Worm (Caenorhabditis elegans): ENCODE results near the gene F13B6.2.

F13B6.2 gene

DNA sequence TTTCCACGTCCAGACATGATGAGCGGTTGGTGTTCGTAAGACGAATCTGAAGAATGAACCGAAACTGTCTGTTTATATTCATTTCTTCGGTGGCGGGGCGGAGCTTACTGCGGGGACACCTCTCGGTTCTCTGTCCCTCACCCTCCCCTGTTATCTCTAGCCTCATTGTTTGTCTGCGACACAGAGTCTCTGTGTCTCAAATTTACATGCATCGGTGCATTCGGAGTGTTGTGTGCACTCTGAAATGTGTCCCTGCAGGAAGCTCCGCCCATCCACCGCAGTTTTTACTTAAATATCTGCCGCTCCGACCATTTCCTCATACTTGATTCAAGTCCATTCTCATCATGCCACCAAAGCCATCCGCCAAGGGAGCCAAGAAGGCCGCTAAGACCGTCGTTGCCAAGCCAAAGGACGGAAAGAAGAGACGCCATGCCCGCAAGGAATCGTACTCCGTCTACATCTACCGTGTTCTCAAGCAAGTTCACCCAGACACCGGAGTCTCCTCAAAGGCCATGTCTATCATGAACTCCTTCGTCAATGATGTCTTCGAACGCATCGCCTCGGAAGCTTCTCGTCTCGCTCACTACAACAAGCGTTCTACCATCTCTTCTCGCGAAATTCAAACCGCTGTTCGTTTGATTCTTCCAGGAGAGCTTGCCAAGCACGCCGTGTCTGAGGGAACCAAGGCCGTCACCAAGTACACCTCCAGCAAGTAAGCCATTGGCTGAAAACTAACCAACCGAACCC is 26.2 kb upstream of the F13B6.2 start, which contains the start of the genes his-61 and his-62:
TSS of gene his-61 (minus strand) at position 17 of the 747 bp plus-strand sequence.
TSS of gene his-62 (plus strand) at position 345 of the 747 bp plus-strand sequence.
- TF ChIP-seq nhr-25 (tag; optimal IDR thresholded peaks at IDR 0.05) (peak; percentile 85), snpc-4 (tag; optimal IDR thresholded peaks at IDR 0.05) (peak; percentile 82), pqm-1 (tag; optimal IDR thresholded peaks at IDR 0.05) (peak; percentile 52), elt-2 (tag; optimal IDR thresholded peaks at IDR 0.05) (peak; percentile 83), ztf-11 (tag; optimal IDR thresholded peaks at IDR 0.05) (no peak), unc-62 (GFP tag; optimal IDR thresholded peaks at IDR 0.05) (no peak), elt-3 (tag; optimal IDR thresholded peaks at IDR 0.05) (no peak), ztf-4 (tag; optimal IDR thresholded peaks at IDR 0.05) (no peak), nfya-1 (tag; optimal IDR thresholded peaks at IDR 0.05; ENCODE audit: insufficient read depth) (peak; percentile 49), ZK546.5 (tag; optimal IDR thresholded peaks at IDR 0.05) (no peak), ceh-16 (tag; optimal IDR thresholded peaks at IDR 0.05) (no peak), egl-27 (tag; optimal IDR thresholded peaks at IDR 0.05) (no peak), nhr-77 (tag; optimal IDR thresholded peaks at IDR 0.05) (no peak), nhr-67 (tag; optimal IDR thresholded peaks at IDR 0.05) (no peak), lin-39 (tag; optimal IDR thresholded peaks at IDR 0.05) (no peak), ama-1 (optimal IDR thresholded peaks at IDR 0.05) (no peak), elt-1 (tag; optimal IDR thresholded peaks at IDR 0.05) (peak; percentile 42), hmg-11 (tag; optimal IDR thresholded peaks at IDR 0.05) (no peak), mdl-1 (tag; optimal IDR thresholded peaks at IDR 0.05) (no peak), mml-1 (tag; optimal IDR thresholded peaks at IDR 0.05) (no peak), zag-1 (tag; optimal IDR thresholded peaks at IDR 0.05) (no peak), jun-1 (tag; optimal IDR thresholded peaks at IDR 0.05) (peak; percentile 43), nhr-43 (tag; optimal IDR thresholded peaks at IDR 0.05; ENCODE audit: poor library complexity, severe bottlenecking) (peak; percentile 18), ceh-28 (tag; optimal IDR thresholded peaks at IDR 0.05) (no peak), egl-5 (tag; optimal IDR thresholded peaks at IDR 0.05) (no peak), pha-4 (tag; optimal IDR thresholded peaks at IDR 0.05) (peak; percentile 73), lin-15B (tag; optimal IDR thresholded peaks at IDR 0.05) (peak; percentile 13), lsy-12 (tag; optimal IDR thresholded peaks at IDR 0.05) (peak; percentile 63), nhr-11 (tag; optimal IDR thresholded peaks at IDR 0.05) (no peak), ceh-82 (tag; optimal IDR thresholded peaks at IDR 0.05) (no peak)

DNA sequence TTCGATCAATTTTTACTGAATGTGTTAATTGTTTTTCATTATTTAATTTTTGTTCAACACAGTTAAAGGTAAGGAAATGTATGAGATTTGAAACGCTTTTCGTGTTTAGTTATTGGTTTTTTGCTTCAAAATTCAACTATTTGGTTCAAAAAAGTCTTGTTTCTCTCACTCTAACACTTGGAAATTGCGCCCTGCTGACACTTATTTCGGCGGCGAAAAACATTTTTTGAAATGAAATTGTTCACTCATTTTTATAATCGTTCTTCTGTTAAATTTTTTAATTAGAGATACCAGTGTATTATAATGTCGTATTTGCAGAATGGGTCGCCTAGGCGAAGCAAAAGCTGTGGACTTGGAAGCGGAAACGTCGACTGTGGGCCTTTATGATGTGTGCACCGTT is 18.0 kb upstream of the F13B6.2 start, which contains the start of gene rod-1:
TSS of gene rod-1 (plus strand) at position 319 of the 400 bp plus-strand sequence.
- TF ChIP-seq eor-1 (tag; optimal IDR thresholded peaks at IDR 0.05) (no peak), zag-1 (tag; optimal IDR thresholded peaks at IDR 0.05) (no peak), elt-2 (tag; optimal IDR thresholded peaks at IDR 0.05) (no peak), mml-1 (tag; optimal IDR thresholded peaks at IDR 0.05) (no peak), mdl-1 (tag; optimal IDR thresholded peaks at IDR 0.05) (no peak), nhr-25 (tag; optimal IDR thresholded peaks at IDR 0.05) (no peak), ztf-11 (tag; optimal IDR thresholded peaks at IDR 0.05) (no peak), ztf-4 (tag; optimal IDR thresholded peaks at IDR 0.05) (no peak), nhr-67 (tag; optimal IDR thresholded peaks at IDR 0.05) (no peak), lin-39 (tag; optimal IDR thresholded peaks at IDR 0.05) (no peak), daf-12 (tag; optimal IDR thresholded peaks at IDR 0.05) (no peak), pha-4 (tag; optimal IDR thresholded peaks at IDR 0.05) (no peak)

DNA sequence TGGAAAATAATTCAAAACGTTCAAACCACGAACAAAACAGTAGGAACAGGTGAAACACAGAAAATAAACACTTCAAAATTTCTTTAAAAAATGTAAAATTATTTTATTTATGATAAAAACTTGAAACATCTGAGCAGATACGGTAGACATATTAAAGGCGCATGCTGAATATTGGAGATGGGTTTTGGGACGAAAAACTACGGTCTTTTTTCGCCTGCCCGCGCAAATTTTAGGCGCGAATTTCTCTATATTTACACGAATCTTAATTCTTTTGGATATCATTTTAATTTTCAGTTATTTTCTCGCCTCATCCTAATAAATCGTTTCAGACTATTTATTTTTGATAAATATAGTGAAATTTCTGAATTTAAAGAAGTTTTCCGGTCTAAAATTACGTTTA is 17.6 kb upstream of the F13B6.2 start:
- no peak for TF ChIP-seq pha-4 (tag; optimal IDR thresholded peaks at IDR 0.05)
- TF ChIP-seq ztf-11 (tag; optimal IDR thresholded peaks at IDR 0.05) = no peak
- TF ChIP-seq ceh-82 (tag; optimal IDR thresholded peaks at IDR 0.05) = no peak
- no peak for TF ChIP-seq nhr-67 (tag; optimal IDR thresholded peaks at IDR 0.05)
- TF ChIP-seq ceh-9 (tag; optimal IDR thresholded peaks at IDR 0.05) = no peak
- TF ChIP-seq zag-1 (tag; optimal IDR thresholded peaks at IDR 0.05) = no peak

DNA sequence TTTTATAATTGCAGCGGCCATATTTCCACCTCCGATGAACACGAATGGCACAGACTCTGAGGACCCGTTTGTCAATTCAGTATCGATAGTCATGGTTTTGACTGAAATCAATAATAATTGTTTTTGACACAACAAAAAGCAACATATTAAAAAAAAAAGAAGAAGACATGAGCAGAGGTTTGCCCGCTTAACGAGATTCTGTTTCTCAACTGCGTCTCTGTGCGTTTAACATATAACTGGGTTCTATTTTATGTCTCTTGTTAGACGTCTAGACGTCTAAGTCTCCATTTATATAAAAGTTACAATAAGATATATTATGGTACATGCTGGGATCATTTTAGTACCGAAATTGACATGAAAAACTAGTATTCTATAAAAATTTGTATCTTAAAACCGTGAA is 17.1 kb upstream of the F13B6.2 start, which contains the start of gene pycr-4:
TSS of gene pycr-4 (minus strand) at position 101 of the 400 bp plus-strand sequence.
- TF ChIP-seq lin-39 (tag; optimal IDR thresholded peaks at IDR 0.05) = no peak
- no peak for TF ChIP-seq aly-2 (tag; optimal IDR thresholded peaks at IDR 0.05)
- TF ChIP-seq ceh-82 (tag; optimal IDR thresholded peaks at IDR 0.05) = no peak
- no peak for TF ChIP-seq nhr-67 (tag; optimal IDR thresholded peaks at IDR 0.05)
- no peak for TF ChIP-seq ZK546.5 (tag; optimal IDR thresholded peaks at IDR 0.05)
- no peak for TF ChIP-seq nhr-237 (tag; optimal IDR thresholded peaks at IDR 0.05)
- TF ChIP-seq nhr-12 (tag; optimal IDR thresholded peaks at IDR 0.05) = no peak
- TF ChIP-seq egl-27 (tag; optimal IDR thresholded peaks at IDR 0.05) = no peak
- no peak for TF ChIP-seq skn-1 (tag; optimal IDR thresholded peaks at IDR 0.05)
- TF ChIP-seq hmg-11 (tag; optimal IDR thresholded peaks at IDR 0.05) = no peak
- no peak for TF ChIP-seq unc-62 (GFP tag; optimal IDR thresholded peaks at IDR 0.05)
- TF ChIP-seq mml-1 (tag; optimal IDR thresholded peaks at IDR 0.05) = no peak
- TF ChIP-seq sea-2 (GFP tag; optimal IDR thresholded peaks at IDR 0.05) = no peak
- no peak for TF ChIP-seq elt-1 (tag; optimal IDR thresholded peaks at IDR 0.05)
- no peak for TF ChIP-seq elt-2 (tag; optimal IDR thresholded peaks at IDR 0.05)
